Fruit fly (Drosophila melanogaster) whole organism, prepupa: ENCODE measurements around the gene CG13458.

Experiments used
- CG8119 ChIP-seq: fragments of 200-800 bp; sonication (Bioruptor generic); IDR thresholded peaks from 3 replicates; pipeline ENCODE4 v1.3.6; 2022; ENCODE audit warnings: missing biosample characterization, missing genetic modification characterization
- eg ChIP-seq: fragments of 200-800 bp; sonication (Bioruptor generic); IDR thresholded peaks from 3 replicates; pipeline ENCODE4 v1.3.6; 2022; ENCODE audit warnings: missing biosample characterization, missing genetic modification characterization
- fd85E ChIP-seq: fragments of 200-800 bp; sonication (Bioruptor generic); optimal IDR thresholded peaks from 3 replicates; lab custom pipeline; 2016; ENCODE audit warnings: missing biosample characterization, missing genetic modification characterization
- lz ChIP-seq: fragments of 200-800 bp; sonication (Bioruptor generic); optimal IDR thresholded peaks from 3 replicates; lab custom pipeline; 2016; ENCODE audit warnings: missing biosample characterization, missing genetic modification characterization

DNA sequence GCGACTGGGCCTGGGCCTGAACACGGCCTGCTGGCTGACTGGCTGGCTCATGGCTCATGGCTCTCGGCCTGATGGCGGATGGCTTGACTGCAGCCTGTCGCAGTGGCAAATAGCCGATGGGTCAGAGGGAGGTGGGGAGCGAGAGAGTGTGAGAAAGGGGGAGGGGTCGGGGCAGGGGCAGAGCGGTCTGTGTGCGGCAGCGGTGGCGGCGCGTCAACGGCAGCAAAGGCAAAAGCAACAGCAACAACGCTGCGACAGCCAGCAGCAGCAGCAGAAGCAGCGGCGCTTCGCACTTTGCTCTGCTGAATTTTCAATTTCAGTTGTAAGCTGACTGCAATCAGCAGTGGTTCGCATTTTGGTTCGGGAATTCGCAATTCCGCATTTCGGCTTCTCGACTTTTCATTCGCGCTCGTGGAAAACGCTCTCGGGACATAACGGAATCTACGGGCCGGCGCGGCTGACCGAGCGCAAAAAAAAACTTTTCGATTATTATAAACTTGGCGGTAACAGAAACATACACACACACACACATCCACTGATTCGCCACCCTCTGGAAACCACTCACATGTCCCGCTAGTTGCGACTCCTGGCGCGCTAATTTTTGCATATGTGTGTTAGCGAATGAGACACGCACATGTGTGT is 7.7 kb upstream of the CG13458 start, which contains the start of gene CG45071:
- TF ChIP-seq eg (GFP tag; lab: Robert Waterston, UW), result peak; percentile 10; the same call in 1 of the 3 replicates
- no peak for TF ChIP-seq fd85E
- no peak for TF ChIP-seq CG8119 (GFP tag; lab: Robert Waterston, UW)
- no peak for TF ChIP-seq lz (GFP tag; lab: Kevin White, UChicago)
